Worm (Caenorhabditis elegans) whole organism, L1 larva: Measurements from ENCODE around the gene F40A3.1.

ENCODE experiments used
- C04F5.9 ChIP-seq: sonication (generic microtip); optimal IDR thresholded peaks from 2 replicates; lab custom pipeline; 2016; ENCODE audit warnings: missing genetic modification characterization, missing compliant biosample characterization
- C16A3.4 ChIP-seq: fragments of 150-350 bp; optimal IDR thresholded peaks from 2 replicates; lab custom pipeline; 2014; ENCODE audit warnings: missing biosample characterization, missing genetic modification characterization
- C34B4.2 ChIP-seq: sonication (generic microtip); optimal IDR thresholded peaks from 2 replicates; lab custom pipeline; 2017; ENCODE audit warnings: mild to moderate bottlenecking, missing genetic modification characterization, missing compliant biosample characterization
- Y116A8C.19 ChIP-seq: sonication (generic microtip); optimal IDR thresholded peaks from 2 replicates; lab custom pipeline; 2016; ENCODE audit warnings: missing compliant biosample characterization, missing genetic modification characterization, borderline replicate concordance
- alr-1 ChIP-seq: fragments of 200-800 bp; sonication (Bioruptor generic); optimal IDR thresholded peaks from 2 replicates; lab custom pipeline; 2018; ENCODE audit warnings: borderline replicate concordance, mild to moderate bottlenecking, missing genetic modification characterization, missing compliant biosample characterization
- blmp-1 ChIP-seq: fragments of 150-350 bp; optimal IDR thresholded peaks from 2 replicates; lab custom pipeline; 2014; ENCODE audit warnings: missing biosample characterization, missing genetic modification characterization
- ceh-63 ChIP-seq: fragments of 200-800 bp; sonication (Bioruptor generic); optimal IDR thresholded peaks from 2 replicates; lab custom pipeline; 2018; ENCODE audit warnings: mild to moderate bottlenecking, missing genetic modification characterization, missing compliant biosample characterization
- ceh-8 ChIP-seq: fragments of 200-800 bp; sonication (Bioruptor generic); optimal IDR thresholded peaks from 2 replicates; lab custom pipeline; 2018; ENCODE audit warnings: mild to moderate bottlenecking, missing genetic modification characterization, moderate library complexity, missing compliant biosample characterization
- ceh-90 ChIP-seq: sonication (generic microtip); optimal IDR thresholded peaks from 2 replicates; lab custom pipeline; 2016; ENCODE audit warnings: missing genetic modification characterization, missing compliant biosample characterization
- efl-1 ChIP-seq, 4 experiments: fragments of 150-350 bp; optimal IDR thresholded peaks in 3 of 4; peaks in 1 of 4; 1 replicate in 1 of 4; 2 replicates in 3 of 4; lab custom pipeline; 2014; ENCODE audit warnings: missing biosample characterization in 2 of 4, missing genetic modification characterization in 2 of 4, missing genetic modification reagents in 2 of 4
- egl-13 ChIP-seq: sonication (generic microtip); optimal IDR thresholded peaks from 2 replicates; lab custom pipeline; 2016; ENCODE audit warnings: missing genotype, missing genetic modification reagents, missing genetic modification characterization, missing compliant biosample characterization
- egl-27 ChIP-seq, 2 experiments: fragments of 150-350 bp in 1 of 2; sonication (generic microtip); optimal IDR thresholded peaks; 3 replicates each; lab custom pipeline; 2017 to 2018; ENCODE audit warnings: missing biosample characterization in 2 of 2, missing genetic modification characterization in 2 of 2, missing genetic modification reagents in 2 of 2
- elt-3 ChIP-seq, 6 experiments: fragments of 150-350 bp in 1 of 6; sonication (generic microtip); optimal IDR thresholded peaks; 2 replicates each; lab custom pipeline; 2017 to 2018; ENCODE audit warnings: missing biosample characterization in 6 of 6, missing genetic modification characterization in 6 of 6, inconsistent platforms in 1 of 6
- fkh-8 ChIP-seq: sonication (generic microtip); optimal IDR thresholded peaks from 2 replicates; lab custom pipeline; 2016; ENCODE audit warnings: mild to moderate bottlenecking, missing genetic modification characterization, missing compliant biosample characterization
- hlh-17 ChIP-seq: fragments of 200-800 bp; sonication (Bioruptor generic); optimal IDR thresholded peaks from 2 replicates; lab custom pipeline; 2018; ENCODE audit warnings: missing genetic modification characterization, mild to moderate bottlenecking, missing compliant biosample characterization, moderate library complexity, borderline replicate concordance
- hlh-4 ChIP-seq: sonication (generic microtip); optimal IDR thresholded peaks from 2 replicates; lab custom pipeline; 2016; ENCODE audit warnings: mild to moderate bottlenecking, missing genetic modification characterization, missing compliant biosample characterization
- isw-1 ChIP-seq: fragments of 200-800 bp; sonication (Bioruptor generic); IDR thresholded peaks from 2 replicates; pipeline ENCODE4 v1.3.6; 2022; ENCODE audit warnings: missing genetic modification characterization, missing compliant biosample characterization
- jun-1 ChIP-seq: fragments of 150-350 bp; optimal IDR thresholded peaks from 2 replicates; lab custom pipeline; 2014; ENCODE audit warnings: missing biosample characterization, missing genetic modification reagents, missing genetic modification characterization
- lin-14 ChIP-seq: fragments of 200-800 bp; sonication (Bioruptor generic); optimal IDR thresholded peaks from 2 replicates; lab custom pipeline; 2018; ENCODE audit warnings: mild to moderate bottlenecking, missing genetic modification characterization, moderate library complexity, missing compliant biosample characterization
- lin-35 ChIP-seq, 2 experiments: fragments of 150-350 bp; optimal IDR thresholded peaks; 2 replicates each; lab custom pipeline; 2014; ENCODE audit warnings: missing biosample characterization in 2 of 2, missing genetic modification characterization in 2 of 2, missing genetic modification reagents in 2 of 2
- lsy-2 ChIP-seq, 2 experiments: fragments of 150-350 bp; optimal IDR thresholded peaks; 2 replicates each; lab custom pipeline; 2014; ENCODE audit warnings: missing biosample characterization in 2 of 2, missing genetic modification characterization in 2 of 2
- mab-9 ChIP-seq: fragments of 200-800 bp; sonication (Bioruptor generic); IDR thresholded peaks from 2 replicates; pipeline ENCODE4 v1.3.6; 2022; ENCODE audit warnings: missing genetic modification reagents, missing genetic modification characterization, missing compliant biosample characterization
- mdl-1 ChIP-seq, 2 experiments: fragments of 150-350 bp; optimal IDR thresholded peaks; 2 replicates each; lab custom pipeline; 2014 to 2017; ENCODE audit warnings: missing biosample characterization in 2 of 2, missing genetic modification characterization in 2 of 2, inconsistent platforms in 1 of 2
- nhr-11 ChIP-seq: fragments of 150-350 bp; optimal IDR thresholded peaks from 2 replicates; lab custom pipeline; 2014; ENCODE audit warnings: missing biosample characterization, missing genetic modification characterization
- nhr-12 ChIP-seq: sonication (generic microtip); optimal IDR thresholded peaks from 2 replicates; lab custom pipeline; 2017; ENCODE audit warnings: missing biosample characterization, missing genetic modification characterization
- nhr-20 ChIP-seq: sonication (generic microtip); optimal IDR thresholded peaks from 2 replicates; lab custom pipeline; 2016; ENCODE audit warnings: mild to moderate bottlenecking, missing genetic modification characterization, missing compliant biosample characterization
- nhr-237 ChIP-seq: fragments of 150-350 bp; optimal IDR thresholded peaks from 2 replicates; lab custom pipeline; 2014; ENCODE audit warnings: missing biosample characterization, missing genetic modification characterization
- nhr-47 ChIP-seq: sonication (generic microtip); optimal IDR thresholded peaks from 2 replicates; lab custom pipeline; 2016; ENCODE audit warnings: mild to moderate bottlenecking, missing genetic modification characterization, moderate library complexity, missing compliant biosample characterization
- nhr-71 ChIP-seq: sonication (generic microtip); optimal IDR thresholded peaks from 2 replicates; lab custom pipeline; 2016; ENCODE audit warnings: mild to moderate bottlenecking, missing genetic modification characterization, moderate library complexity, missing compliant biosample characterization
- nhr-77 ChIP-seq: fragments of 150-350 bp; optimal IDR thresholded peaks from 2 replicates; lab custom pipeline; 2014; ENCODE audit warnings: missing biosample characterization, missing genetic modification characterization
- nhr-85 ChIP-seq: sonication (generic microtip); peaks from one replicate; lab custom pipeline; 2016; ENCODE audit warnings: missing genetic modification characterization, inconsistent platforms, missing compliant biosample characterization
- nhr-90 ChIP-seq: sonication (generic microtip); optimal IDR thresholded peaks from 2 replicates; lab custom pipeline; 2016; ENCODE audit warnings: mild to moderate bottlenecking, missing genetic modification characterization, missing compliant biosample characterization; ENCODE audit not compliant: poor library complexity
- pag-3 ChIP-seq: sonication (generic microtip); optimal IDR thresholded peaks from 2 replicates; lab custom pipeline; 2017; ENCODE audit warnings: missing genetic modification characterization, mild to moderate bottlenecking, missing compliant biosample characterization, antibody characterized with exemption, borderline replicate concordance; ENCODE audit not compliant: insufficient read depth
- pqm-1 ChIP-seq: sonication (generic microtip); optimal IDR thresholded peaks from 3 replicates; lab custom pipeline; 2017; ENCODE audit warnings: missing biosample characterization, missing genetic modification characterization
- skn-1 ChIP-seq: fragments of 150-350 bp; optimal IDR thresholded peaks from 2 replicates; lab custom pipeline; 2014; ENCODE audit warnings: missing biosample characterization, missing genetic modification characterization
- snu-23 ChIP-seq: sonication (generic microtip); optimal IDR thresholded peaks from 2 replicates; lab custom pipeline; 2016; ENCODE audit warnings: missing genetic modification characterization, missing compliant biosample characterization
- sptf-1 ChIP-seq: fragments of 150-350 bp; optimal IDR thresholded peaks from 2 replicates; lab custom pipeline; 2014; ENCODE audit warnings: missing biosample characterization, missing genetic modification characterization
- sup-37 ChIP-seq: fragments of 200-800 bp; sonication (Bioruptor generic); optimal IDR thresholded peaks from 2 replicates; lab custom pipeline; 2018; ENCODE audit warnings: mild to moderate bottlenecking, missing genetic modification characterization, missing compliant biosample characterization
- swsn-7 ChIP-seq: sonication (generic microtip); optimal IDR thresholded peaks from 2 replicates; lab custom pipeline; 2016; ENCODE audit warnings: missing genetic modification characterization, missing compliant biosample characterization
- unc-62 ChIP-seq: fragments of 150-350 bp; optimal IDR thresholded peaks from 2 replicates; lab custom pipeline; 2014; ENCODE audit warnings: missing biosample characterization, missing genetic modification reagents, missing genetic modification characterization
- unc-86 ChIP-seq: sonication (generic microtip); optimal IDR thresholded peaks from 2 replicates; lab custom pipeline; 2016; ENCODE audit warnings: missing genetic modification characterization, missing compliant biosample characterization
- unc-98 ChIP-seq: fragments of 200-800 bp; sonication (Bioruptor generic); IDR thresholded peaks from 2 replicates; pipeline ENCODE4 v1.3.6; 2022; ENCODE audit warnings: missing genetic modification characterization, missing compliant biosample characterization
- vab-15 ChIP-seq: sonication (generic microtip); optimal IDR thresholded peaks from 2 replicates; lab custom pipeline; 2017; ENCODE audit warnings: missing genotype, mild to moderate bottlenecking, missing genetic modification characterization, missing compliant biosample characterization
- zag-1 ChIP-seq: fragments of 150-350 bp; optimal IDR thresholded peaks from 2 replicates; lab custom pipeline; 2014; ENCODE audit warnings: missing biosample characterization, missing genetic modification characterization
- ztf-11 ChIP-seq, 2 experiments: sonication (generic microtip); optimal IDR thresholded peaks; 2 replicates each; lab custom pipeline; 2016 to 2017; ENCODE audit warnings: missing genetic modification characterization in 2 of 2, missing biosample characterization in 1 of 2, missing compliant biosample characterization in 1 of 2

F40A3.1 gene

DNA sequence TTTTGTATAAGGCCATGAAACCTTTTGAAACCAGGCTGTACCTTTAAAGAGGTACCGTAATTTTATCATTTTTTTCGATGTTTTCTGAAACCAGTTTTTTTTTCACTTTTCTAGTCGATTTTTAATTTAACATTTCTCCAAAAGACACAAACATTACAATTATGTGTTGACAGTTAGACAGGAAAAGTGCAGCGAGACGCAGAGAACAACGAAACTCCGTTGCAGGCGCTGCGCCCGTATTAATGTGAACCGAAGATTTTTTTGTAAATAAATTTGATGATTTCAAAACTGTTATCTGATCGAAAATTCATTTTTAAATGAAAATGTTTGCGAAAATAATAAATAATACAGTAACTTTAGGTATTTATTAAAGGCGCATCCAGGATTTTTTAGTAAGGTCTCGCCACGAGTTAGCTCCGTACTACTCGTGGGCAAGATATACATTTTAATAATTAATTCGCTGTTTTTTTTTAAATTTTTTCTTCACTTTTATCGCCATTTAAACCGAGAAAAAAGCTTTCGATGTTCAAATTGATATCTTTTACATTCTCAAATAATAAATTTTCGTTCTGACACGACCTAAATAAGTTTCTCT, 14.4 kb upstream of the F40A3.1 start, which contains the start of gene F40A3.3 (continued):
- TF ChIP-seq nhr-90 (tag; lab: Kevin White, UChicago) (no peak), fkh-8 (tag; lab: Kevin White, UChicago) (no peak), nhr-237 (no peak), nhr-12 (tag; lab: Kevin White, UChicago) (no peak), nhr-11 (tag; lab: Kevin White, UChicago) (no peak), unc-62 (no peak), nhr-20 (tag; lab: Kevin White, UChicago) (no peak), unc-86 (tag; lab: Kevin White, UChicago) (no peak), C16A3.4 (peak; percentile 2), unc-98 (GFP tag; lab: Robert Waterston, UW) (no peak), swsn-7 (no peak), hlh-17 (GFP tag; lab: Kevin White, UChicago) (no peak), mdl-1 (tag; optimal IDR thresholded peaks at IDR 0.05; lab: Kevin White, UChicago) (no peak)

DNA sequence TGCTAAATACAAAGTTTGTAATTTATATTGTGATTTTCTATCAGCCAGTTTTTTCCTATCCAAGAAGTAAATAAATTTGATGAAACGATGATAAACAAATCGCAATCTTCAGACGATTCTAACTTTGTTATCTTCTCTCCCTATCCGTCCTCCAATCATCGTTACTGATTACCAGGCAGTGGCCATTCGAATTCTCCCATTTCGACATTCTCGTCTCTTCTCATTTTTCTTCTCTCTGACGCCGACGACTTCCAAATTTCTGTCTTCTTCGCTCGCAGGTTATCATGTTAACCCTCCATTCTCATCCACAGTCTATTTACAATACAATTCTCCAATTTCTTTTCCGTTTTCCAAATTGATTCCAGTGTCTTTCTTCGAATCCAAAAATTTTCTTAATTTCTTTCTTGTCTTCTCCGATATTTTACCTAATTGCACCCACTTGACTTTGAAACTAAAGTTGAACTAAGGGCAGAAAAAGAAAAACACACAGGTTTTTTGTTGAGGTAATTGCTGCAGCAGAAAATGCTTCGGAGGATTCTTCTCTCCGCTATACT, 12.8 kb upstream of the F40A3.1 start, which contains the start of gene F40A3.2:
F40A3.2 (plus strand) TSS at position 504 of the 554 bp plus-strand sequence.
- peak; percentile 33 for TF ChIP-seq lin-14 (GFP tag; lab: Kevin White, UChicago)
- TF ChIP-seq mdl-1 (tag; optimal IDR thresholded peaks at IDR 0.05; lab: Kevin White, UChicago), result no peak
- TF ChIP-seq lsy-2 (tag; optimal IDR thresholded peaks at IDR 0.05; lab: Kevin White, UChicago), result peak in 1 of 2 experiments; percentile 22
- TF ChIP-seq ceh-63 (GFP tag; lab: Kevin White, UChicago), result no peak
- TF ChIP-seq skn-1 (tag; lab: Kevin White, UChicago), result no peak
- TF ChIP-seq C34B4.2, result no peak
- TF ChIP-seq elt-3 (tag; optimal IDR thresholded peaks at IDR 0.05; lab: Kevin White, UChicago), result peak in 5 of 6 experiments; percentile 21 to 75 (median 49)
- TF ChIP-seq lin-35 (GFP tag; optimal IDR thresholded peaks at IDR 0.05; lab: Kevin White, UChicago), result peak in 1 of 2 experiments; percentile 12
- TF ChIP-seq mab-9 (GFP tag; lab: Robert Waterston, UW), result no peak
- TF ChIP-seq snu-23 (GFP tag; lab: Kevin White, UChicago), result peak; percentile 31
- TF ChIP-seq jun-1, result no peak
- TF ChIP-seq sptf-1 (tag; lab: Kevin White, UChicago), result no peak
- TF ChIP-seq isw-1 (GFP tag; lab: Robert Waterston, UW), result no peak
- peak; percentile 85 for TF ChIP-seq nhr-85 (tag; lab: Kevin White, UChicago)
- TF ChIP-seq ceh-90 (tag; lab: Kevin White, UChicago), result no peak
- no peak for TF ChIP-seq C04F5.9 (tag; lab: Kevin White, UChicago)
- TF ChIP-seq blmp-1, result peak; percentile 73
- TF ChIP-seq nhr-20 (tag; lab: Kevin White, UChicago), result peak; percentile 31

DNA sequence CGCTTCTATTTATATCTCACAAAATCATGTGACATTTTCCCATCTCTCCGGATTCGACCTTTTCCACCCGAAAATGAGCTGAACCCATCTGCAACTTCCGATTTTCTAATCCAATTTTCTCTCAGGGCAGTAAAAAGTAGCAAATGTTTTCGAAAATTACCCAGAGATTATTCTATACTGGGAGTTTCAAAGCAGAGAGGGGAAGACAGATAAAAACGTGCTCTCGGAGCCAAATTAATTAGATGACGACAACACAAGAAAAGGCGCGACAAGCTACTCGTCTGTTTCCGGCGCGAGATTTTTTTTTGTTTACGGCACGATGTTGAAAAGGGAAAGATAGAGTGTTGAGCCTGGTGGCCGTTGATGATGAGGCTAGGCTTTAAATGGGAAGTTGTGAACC, 6.9 kb upstream of the F40A3.1 start:
- TF ChIP-seq jun-1, result no peak
- peak; percentile 80 for TF ChIP-seq lin-14 (GFP tag; lab: Kevin White, UChicago)
- TF ChIP-seq nhr-71 (tag; lab: Kevin White, UChicago), result peak; percentile 13
- TF ChIP-seq vab-15, result peak; percentile 17
- no peak for TF ChIP-seq ceh-8 (GFP tag; lab: Kevin White, UChicago)
- no peak for TF ChIP-seq pag-3 (tag; lab: Kevin White, UChicago)
- peak; percentile 36 for TF ChIP-seq nhr-47
- peak; percentile 52 for TF ChIP-seq egl-13 (tag; lab: Kevin White, UChicago)
- no peak for TF ChIP-seq nhr-20 (tag; lab: Kevin White, UChicago)

DNA sequence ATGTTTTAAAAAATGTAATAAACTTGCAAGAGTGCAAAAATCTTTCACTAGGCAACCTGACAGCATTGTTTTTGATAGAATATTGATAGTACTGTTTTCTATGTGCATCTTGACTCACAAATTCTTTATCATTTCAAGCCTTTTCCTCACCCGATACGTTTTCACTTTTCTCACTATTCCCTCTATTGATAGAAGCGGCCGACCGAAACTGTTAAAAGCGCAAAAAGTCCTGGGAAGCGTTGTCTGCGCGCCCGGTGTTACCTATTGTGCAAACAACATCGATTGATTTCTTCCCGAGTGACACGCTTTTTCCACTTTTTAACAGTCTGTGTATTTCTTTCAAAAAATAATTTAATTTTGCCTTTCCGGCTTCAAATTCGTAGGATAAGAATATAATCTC, 3.3 kb upstream of the F40A3.1 start:
- no peak for TF ChIP-seq egl-27 (tag; optimal IDR thresholded peaks at IDR 0.05; lab: Kevin White, UChicago)
- TF ChIP-seq nhr-77 (tag; lab: Kevin White, UChicago), result no peak
- TF ChIP-seq ztf-11 (tag; optimal IDR thresholded peaks at IDR 0.05; lab: Kevin White, UChicago), result no peak
- TF ChIP-seq lin-35 (GFP tag; optimal IDR thresholded peaks at IDR 0.05; lab: Kevin White, UChicago), result no peak
- no peak for TF ChIP-seq hlh-4 (tag; lab: Kevin White, UChicago)
- TF ChIP-seq pqm-1, result no peak
- TF ChIP-seq efl-1 (optimal IDR thresholded peaks at IDR 0.05; lab: Kevin White, UChicago), result no peak
- peak in 1 of 2 experiments; percentile 47 for TF ChIP-seq efl-1 (GFP tag; optimal IDR thresholded peaks at IDR 0.05 in 1 of 2; lab: Kevin White, UChicago)
- TF ChIP-seq zag-1 (tag; lab: Kevin White, UChicago), result no peak
- no peak for TF ChIP-seq sptf-1 (tag; lab: Kevin White, UChicago)
- no peak for TF ChIP-seq sup-37 (GFP tag; lab: Kevin White, UChicago)
- TF ChIP-seq Y116A8C.19 (tag; lab: Kevin White, UChicago), result no peak
- no peak for TF ChIP-seq snu-23 (GFP tag; lab: Kevin White, UChicago)
- peak; percentile 5 for TF ChIP-seq lin-14 (GFP tag; lab: Kevin White, UChicago)
- no peak for TF ChIP-seq alr-1 (tag; lab: Kevin White, UChicago)
